Fruit fly (Drosophila melanogaster): Measurements from ENCODE around the gene CG34241.

CG34241 gene

DNA sequence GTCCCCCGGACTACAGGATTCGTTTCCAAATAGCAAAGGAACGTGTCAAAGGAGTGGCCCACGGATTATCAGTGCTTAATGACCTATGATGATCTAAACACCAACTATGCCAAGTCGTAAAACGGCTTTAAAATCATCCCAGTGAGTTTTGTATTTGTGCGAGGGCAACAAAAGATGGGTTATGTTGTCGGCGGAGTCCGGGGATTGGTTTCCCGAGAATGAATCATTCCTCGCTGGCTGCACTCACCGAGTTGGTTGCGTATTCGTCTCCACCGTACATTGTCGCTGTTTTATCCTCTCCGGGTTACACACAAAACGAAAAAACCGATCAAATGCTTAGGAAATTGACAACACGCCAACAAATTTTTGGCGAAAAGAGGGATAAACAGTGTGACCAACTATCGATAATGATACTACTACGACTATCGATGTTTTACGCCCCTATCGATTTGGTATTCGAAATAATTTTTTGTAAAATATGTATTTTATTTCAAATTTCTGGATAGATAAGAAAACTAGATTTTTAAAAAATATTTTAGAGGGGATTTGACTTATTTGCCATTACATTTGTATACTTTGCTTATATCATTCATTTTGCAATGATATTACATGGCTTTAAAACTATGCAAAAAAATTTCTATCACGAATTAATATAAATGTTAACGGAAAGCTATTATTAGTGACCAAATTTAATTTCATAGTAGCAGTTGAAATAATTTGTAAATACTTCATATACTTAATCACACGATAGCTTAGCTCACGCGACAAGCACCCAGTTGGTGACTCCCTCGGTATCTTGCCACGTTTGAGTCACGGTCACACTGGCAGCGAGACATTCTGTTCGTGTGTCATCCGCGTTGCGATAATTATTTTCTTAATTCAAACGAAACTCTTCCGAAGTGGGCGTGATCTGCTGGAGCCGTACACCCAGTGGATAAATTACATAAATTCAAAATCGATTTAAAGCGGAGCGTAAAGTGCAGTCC, 18.2 kb downstream of the CG34241 start, which contains the start of the genes eIF3l and Nrx-IV:
Gene eIF3l, minus strand, starts transcription at position 389 of the 986 bp plus-strand sequence.
Gene Nrx-IV, plus strand, starts transcription at position 811 of the 986 bp plus-strand sequence.
- no peak for TF ChIP-seq Rel (GFP tag; optimal IDR thresholded peaks at IDR 0.05)
- TF ChIP-seq Rel (tag; optimal IDR thresholded peaks at IDR 0.05), result peak; percentile 73
- no peak for TF ChIP-seq lola (GFP tag; optimal IDR thresholded peaks at IDR 0.05)
- peak; percentile 62 for TF ChIP-seq woc (GFP tag; optimal IDR thresholded peaks at IDR 0.05)

DNA sequence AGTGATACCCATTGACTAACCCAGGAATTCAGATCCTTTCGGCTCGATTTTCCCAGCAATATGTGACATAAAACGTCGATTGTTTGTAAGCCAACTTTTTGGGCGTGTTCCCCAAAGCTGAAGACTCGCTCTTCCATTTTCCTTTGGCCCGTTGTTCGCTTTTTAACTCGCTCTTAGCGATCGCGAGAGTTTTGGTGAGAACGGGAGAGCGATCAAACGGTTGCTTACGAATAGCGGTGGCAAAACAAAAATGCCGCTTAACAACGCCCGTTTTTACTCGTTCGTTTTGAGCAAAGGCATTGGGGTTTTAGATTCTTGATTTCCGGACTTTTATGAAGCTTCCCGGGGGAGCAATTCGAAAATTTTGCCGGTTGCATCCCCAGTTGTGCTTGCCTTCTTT, 19.2 kb downstream of the CG34241 start:
- peak; percentile 80 for TF ChIP-seq psq (GFP tag; optimal IDR thresholded peaks at IDR 0.05)
- no peak for TF ChIP-seq GATAd (GFP tag; optimal IDR thresholded peaks at IDR 0.05)

DNA sequence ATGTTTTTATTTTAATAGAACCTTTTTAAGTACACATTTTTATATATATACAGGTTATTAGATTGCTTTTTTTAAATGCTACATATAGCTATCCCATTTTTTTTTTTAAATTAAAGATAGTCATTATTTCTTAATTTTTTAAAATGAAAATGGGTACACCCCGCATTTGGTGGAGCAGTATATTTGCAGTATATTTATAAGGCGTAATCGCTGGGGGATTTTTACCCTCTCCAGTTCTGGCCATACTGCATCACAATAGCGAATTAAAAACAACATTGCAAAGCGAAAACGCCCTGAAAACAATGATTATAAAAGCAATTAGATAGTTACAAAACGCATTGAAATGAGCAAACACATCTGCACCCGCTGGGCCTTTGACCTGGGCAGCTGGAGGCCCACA, 21.2 kb downstream of the CG34241 start, which contains the start of gene CG32099:
Gene CG32099, plus strand, starts transcription at position 250 of the 400 bp plus-strand sequence.
- no peak for TF ChIP-seq Rel (GFP tag; optimal IDR thresholded peaks at IDR 0.05)
- TF ChIP-seq Rel (tag; optimal IDR thresholded peaks at IDR 0.05), result peak; percentile 82
- no peak for TF ChIP-seq tai (GFP tag; optimal IDR thresholded peaks at IDR 0.05)

DNA sequence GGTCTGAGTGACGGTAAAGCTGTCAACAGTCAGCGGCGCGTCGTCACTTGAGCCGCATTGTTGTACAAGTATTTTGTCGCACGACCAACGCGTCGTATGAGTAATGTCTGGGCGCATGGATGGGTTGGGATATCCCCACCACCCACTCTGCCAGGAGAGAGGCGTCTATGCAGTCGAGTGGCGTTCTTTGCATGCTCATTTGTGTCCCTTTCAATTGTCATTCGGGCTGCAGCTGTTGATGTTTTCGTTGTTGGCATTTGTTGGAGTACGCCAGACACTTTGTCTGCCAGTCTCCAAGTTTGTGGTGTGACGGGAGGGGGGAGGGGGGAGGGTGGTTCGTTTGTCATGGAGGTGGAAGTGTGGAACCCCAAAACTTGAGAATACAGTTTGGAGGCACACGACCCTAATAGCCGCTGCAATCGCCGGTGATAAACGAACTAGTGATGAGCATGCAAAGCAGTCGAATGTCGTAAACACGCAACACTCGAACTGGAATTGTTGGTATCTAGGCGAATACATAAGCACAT, 34.4 kb downstream of the CG34241 start:
- no peak for TF ChIP-seq sv (GFP tag; optimal IDR thresholded peaks at IDR 0.05)
- TF ChIP-seq Dfd (GFP tag; optimal IDR thresholded peaks at IDR 0.05), result no peak
- TF ChIP-seq fru (GFP tag; optimal IDR thresholded peaks at IDR 0.05), result no peak
- no peak for TF ChIP-seq h (GFP tag; optimal IDR thresholded peaks at IDR 0.05)
- no peak for TF ChIP-seq br (GFP tag; optimal IDR thresholded peaks at IDR 0.05)
- TF ChIP-seq OdsH (GFP tag; optimal IDR thresholded peaks at IDR 0.05), result no peak
- TF ChIP-seq dsf (GFP tag; optimal IDR thresholded peaks at IDR 0.05; ENCODE audit: borderline replicate concordance), result no peak
- TF ChIP-seq ey (GFP tag; optimal IDR thresholded peaks at IDR 0.05), result no peak
- TF ChIP-seq CG9705 (GFP tag; optimal IDR thresholded peaks at IDR 0.05), result no peak
- TF ChIP-seq Hnf4 (GFP tag; optimal IDR thresholded peaks at IDR 0.05), result no peak
- no peak for TF ChIP-seq dmrt93B (GFP tag; optimal IDR thresholded peaks at IDR 0.05)

DNA sequence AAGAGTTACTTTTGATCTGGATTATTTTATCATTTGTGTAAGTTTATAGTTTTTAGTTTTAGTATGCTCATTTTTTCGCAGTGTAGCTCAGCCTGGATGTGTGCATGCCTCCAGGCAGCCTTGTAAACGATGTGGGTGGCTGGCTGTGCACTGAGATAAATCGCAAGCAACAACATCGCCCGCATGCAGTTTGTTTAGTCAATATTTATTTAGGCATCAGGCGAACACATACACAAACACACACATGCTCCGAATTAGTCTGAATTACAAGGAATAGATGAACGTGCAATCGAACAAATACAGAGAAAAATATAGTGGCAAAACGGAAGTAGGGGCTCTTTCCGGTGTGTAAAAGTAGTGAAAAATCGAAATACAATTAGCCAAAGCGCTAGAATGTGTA, 35.3 kb downstream of the CG34241 start:
- TF ChIP-seq Dfd (GFP tag; optimal IDR thresholded peaks at IDR 0.05), result no peak
- TF ChIP-seq Jra (GFP tag; optimal IDR thresholded peaks at IDR 0.05), result no peak
- no peak for TF ChIP-seq psq (GFP tag; optimal IDR thresholded peaks at IDR 0.05)
- TF ChIP-seq Dif (GFP tag; optimal IDR thresholded peaks at IDR 0.05; ENCODE audit: partially characterized antibody), result no peak
- TF ChIP-seq Hr78 (GFP tag; optimal IDR thresholded peaks at IDR 0.05), result no peak
- TF ChIP-seq brk (GFP tag; optimal IDR thresholded peaks at IDR 0.05), result no peak
- no peak for TF ChIP-seq Sp1 (GFP tag; optimal IDR thresholded peaks at IDR 0.05)
- TF ChIP-seq Abd-B (GFP tag; optimal IDR thresholded peaks at IDR 0.05), result no peak
- no peak for TF ChIP-seq dmrt93B (GFP tag; optimal IDR thresholded peaks at IDR 0.05)
- no peak for TF ChIP-seq lola (GFP tag; optimal IDR thresholded peaks at IDR 0.05)
- no peak for TF ChIP-seq CG32264 (GFP tag; optimal IDR thresholded peaks at IDR 0.05)
- TF ChIP-seq Hnf4 (GFP tag; optimal IDR thresholded peaks at IDR 0.05), result no peak
- TF ChIP-seq GATAd (GFP tag; optimal IDR thresholded peaks at IDR 0.05), result no peak
- TF ChIP-seq Mio (GFP tag; optimal IDR thresholded peaks at IDR 0.05), result no peak
- no peak for TF ChIP-seq br (GFP tag; optimal IDR thresholded peaks at IDR 0.05)
- TF ChIP-seq usp (GFP tag; optimal IDR thresholded peaks at IDR 0.05), result no peak
- TF ChIP-seq tai (GFP tag; optimal IDR thresholded peaks at IDR 0.05), result no peak

DNA sequence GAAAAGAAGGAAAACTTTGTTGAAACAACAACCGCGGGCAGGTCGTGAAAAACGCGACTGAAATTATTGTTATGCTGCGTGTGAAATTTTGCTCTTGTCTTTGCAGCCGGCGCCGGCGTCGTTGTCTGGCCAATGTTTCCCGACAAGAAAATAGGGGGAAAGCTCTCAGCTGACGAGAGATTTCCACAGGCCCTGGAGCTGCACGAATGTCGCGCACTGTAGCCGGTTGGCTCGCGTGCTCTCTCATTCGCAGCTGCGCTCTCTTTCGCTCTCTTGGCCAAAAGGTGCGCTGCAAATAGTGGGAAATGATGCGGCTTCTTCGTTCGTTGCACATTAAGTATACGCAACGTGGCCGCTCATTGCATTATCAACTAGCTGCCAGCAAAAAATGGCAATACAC, 35.9 kb downstream of the CG34241 start, which contains the start of gene CG9760:
Gene CG9760, minus strand, starts transcription at position 43 of the 400 bp plus-strand sequence.
- TF ChIP-seq fru (GFP tag; optimal IDR thresholded peaks at IDR 0.05), result no peak
- no peak for TF ChIP-seq Myc (optimal IDR thresholded peaks at IDR 0.05)
- TF ChIP-seq Mio (GFP tag; optimal IDR thresholded peaks at IDR 0.05), result no peak
- no peak for TF ChIP-seq CG32264 (GFP tag; optimal IDR thresholded peaks at IDR 0.05)
- TF ChIP-seq br (GFP tag; optimal IDR thresholded peaks at IDR 0.05), result no peak

Data from whole organism, wandering third instar larva.